Fruit fly (Drosophila melanogaster) whole organism, embryonic: ENCODE results near the gene Aps.

ENCODE experiments used
- B-H1 ChIP-seq: fragments of 200-800 bp; sonication (Bioruptor generic); IDR thresholded peaks from 3 replicates; pipeline ENCODE4 v1.3.6; 2022; ENCODE audit warnings: missing biosample characterization, missing genetic modification characterization
- B-H2 ChIP-seq: fragments of 200-800 bp; sonication (Bioruptor generic); optimal IDR thresholded peaks from 2 replicates; lab custom pipeline; 2018; ENCODE audit warnings: missing biosample characterization, mild to moderate bottlenecking, missing genetic modification characterization
- BEAF-32 ChIP-seq: fragments of 200-800 bp; sonication (Bioruptor generic); optimal IDR thresholded peaks from 3 replicates; lab custom pipeline; 2017; ENCODE audit warnings: missing biosample characterization, missing genetic modification characterization, mild to moderate bottlenecking, moderate library complexity, missing genetic modification reagents
- CG10543 ChIP-seq: fragments of 200-800 bp; sonication (Bioruptor generic); optimal IDR thresholded peaks from 3 replicates; lab custom pipeline; 2017; ENCODE audit warnings: missing biosample characterization, mild to moderate bottlenecking, missing genetic modification characterization, moderate library complexity
- CG10979 ChIP-seq: fragments of 200-800 bp; sonication (Bioruptor generic); optimal IDR thresholded peaks from 2 replicates; lab custom pipeline; 2018; ENCODE audit warnings: missing biosample characterization, mild to moderate bottlenecking, missing genetic modification characterization, moderate library complexity
- CG11723 ChIP-seq: fragments of 200-800 bp; sonication (Bioruptor generic); optimal IDR thresholded peaks from 2 replicates; lab custom pipeline; 2017; ENCODE audit warnings: missing biosample characterization, mild to moderate bottlenecking, missing genetic modification characterization
- CG12104 ChIP-seq: fragments of 200-800 bp; sonication (Bioruptor generic); optimal IDR thresholded peaks from 3 replicates; lab custom pipeline; 2016; ENCODE audit warnings: missing biosample characterization, missing genetic modification characterization
- CG13424 ChIP-seq: fragments of 200-800 bp; sonication (Bioruptor generic); optimal IDR thresholded peaks from 2 replicates; lab custom pipeline; 2019; ENCODE audit warnings: missing biosample characterization, mild to moderate bottlenecking, missing genetic modification characterization, moderate library complexity
- CG15073 ChIP-seq: fragments of 200-800 bp; sonication (Bioruptor generic); optimal IDR thresholded peaks from 2 replicates; lab custom pipeline; 2016; ENCODE audit warnings: missing biosample characterization, missing genetic modification characterization
- CG15479 ChIP-seq: fragments of 200-800 bp; sonication (Bioruptor generic); optimal IDR thresholded peaks from 3 replicates; lab custom pipeline; 2019; ENCODE audit warnings: missing biosample characterization, mild to moderate bottlenecking, missing genetic modification characterization, moderate library complexity
- CG15601 ChIP-seq: fragments of 200-800 bp; sonication (Bioruptor generic); optimal IDR thresholded peaks from 3 replicates; lab custom pipeline; 2019; ENCODE audit warnings: missing biosample characterization, mild to moderate bottlenecking, missing genetic modification characterization, moderate library complexity
- CG16815 ChIP-seq: fragments of 200-800 bp; sonication (Bioruptor generic); optimal IDR thresholded peaks from 3 replicates; lab custom pipeline; 2017; ENCODE audit warnings: missing biosample characterization, mild to moderate bottlenecking, missing genetic modification characterization
- CG17568 ChIP-seq: fragments of 200-800 bp; sonication (Bioruptor generic); optimal IDR thresholded peaks from 2 replicates; lab custom pipeline; 2018; ENCODE audit warnings: missing biosample characterization, mild to moderate bottlenecking, missing genetic modification characterization, moderate library complexity
- CG18599 ChIP-seq: fragments of 200-800 bp; sonication (Bioruptor generic); optimal IDR thresholded peaks from 3 replicates; lab custom pipeline; 2017; ENCODE audit warnings: missing biosample characterization, missing genetic modification characterization, mild to moderate bottlenecking, moderate library complexity, missing genetic modification reagents
- CG2678 ChIP-seq: fragments of 200-800 bp; sonication (Bioruptor generic); optimal IDR thresholded peaks from 3 replicates; lab custom pipeline; 2019; ENCODE audit warnings: missing biosample characterization, mild to moderate bottlenecking, missing genetic modification characterization, moderate library complexity
- CG2712 ChIP-seq: fragments of 200-800 bp; optimal IDR thresholded peaks from 3 replicates; lab custom pipeline; 2019; ENCODE audit warnings: missing biosample characterization, mild to moderate bottlenecking, missing genetic modification characterization, moderate library complexity
- CG30403 ChIP-seq: fragments of 200-800 bp; sonication (Bioruptor generic); optimal IDR thresholded peaks from 3 replicates; lab custom pipeline; 2016; ENCODE audit warnings: missing biosample characterization, missing genetic modification characterization
- CG3726 ChIP-seq: fragments of 200-800 bp; sonication (Bioruptor generic); IDR thresholded peaks from 3 replicates; pipeline ENCODE4, ENCODE4 v1.3.6; 2022; ENCODE audit warnings: missing biosample characterization, missing genetic modification characterization
- CG4360 ChIP-seq: fragments of 200-800 bp; sonication (Bioruptor generic); IDR thresholded peaks from 2 replicates; pipeline ENCODE4 v1.3.6; 2022; ENCODE audit warnings: missing biosample characterization, missing genetic modification characterization
- CG43689 ChIP-seq: fragments of 200-800 bp; sonication (Bioruptor generic); IDR thresholded peaks from 2 replicates; pipeline ENCODE4 v1.3.6; 2022; ENCODE audit warnings: missing biosample characterization, missing genetic modification characterization
- CG7556 ChIP-seq: fragments of 200-800 bp; sonication (Bioruptor generic); optimal IDR thresholded peaks from 2 replicates; lab custom pipeline; 2017; ENCODE audit warnings: missing biosample characterization, mild to moderate bottlenecking, missing genetic modification characterization
- CG8478 ChIP-seq: fragments of >200 bp; optimal IDR thresholded peaks from 2 replicates; lab custom pipeline; 2018
- CG8765 ChIP-seq: fragments of 200-800 bp; sonication (Bioruptor generic); IDR thresholded peaks from 2 replicates; pipeline ENCODE4 v1.3.6; 2022; ENCODE audit warnings: missing biosample characterization, missing genetic modification characterization
- D19B ChIP-seq: fragments of 200-800 bp; sonication (Bioruptor generic); optimal IDR thresholded peaks from 2 replicates; lab custom pipeline; 2017; ENCODE audit warnings: missing biosample characterization, mild to moderate bottlenecking, missing genetic modification characterization
- Dfd ChIP-seq, 2 experiments: fragments of >200 bp; optimal IDR thresholded peaks; 2 replicates each; lab custom pipeline; 2017; ENCODE audit warnings: missing biosample characterization in 2 of 2, missing genetic modification characterization in 2 of 2
- Doc3 ChIP-seq: fragments of 200-800 bp; sonication (Bioruptor generic); IDR thresholded peaks from 3 replicates; pipeline ENCODE4 v1.3.6; 2022; ENCODE audit warnings: missing biosample characterization, missing genetic modification characterization; ENCODE audit not compliant: partially characterized antibody
- Fer3 ChIP-seq: fragments of 200-800 bp; sonication (Bioruptor generic); optimal IDR thresholded peaks from 2 replicates; lab custom pipeline; 2018; ENCODE audit warnings: missing biosample characterization, mild to moderate bottlenecking, missing genetic modification characterization, moderate library complexity
- Hmx ChIP-seq: fragments of 200-800 bp; sonication (Bioruptor generic); optimal IDR thresholded peaks from 2 replicates; lab custom pipeline; 2016; ENCODE audit warnings: missing biosample characterization, missing genetic modification characterization
- Nf-YB ChIP-seq: fragments of 200-800 bp; sonication (Bioruptor generic); optimal IDR thresholded peaks from 3 replicates; lab custom pipeline; 2019; ENCODE audit warnings: missing biosample characterization, mild to moderate bottlenecking, missing genetic modification characterization, moderate library complexity
- Oli ChIP-seq: fragments of 200-800 bp; sonication (Bioruptor generic); optimal IDR thresholded peaks from 2 replicates; lab custom pipeline; 2018; ENCODE audit warnings: missing biosample characterization, mild to moderate bottlenecking, missing genetic modification characterization, moderate library complexity
- Side ChIP-seq: fragments of 200-800 bp; sonication (Bioruptor generic); optimal IDR thresholded peaks from 2 replicates; lab custom pipeline; 2016; ENCODE audit warnings: missing biosample characterization, missing genetic modification characterization
- Sox100B ChIP-seq: fragments of 200-800 bp; sonication (Bioruptor generic); optimal IDR thresholded peaks from 3 replicates; lab custom pipeline; 2018; ENCODE audit warnings: missing biosample characterization, mild to moderate bottlenecking, missing genetic modification characterization
- TFAM ChIP-seq: fragments of 200-800 bp; sonication (Bioruptor generic); optimal IDR thresholded peaks from 2 replicates; lab custom pipeline; 2017; ENCODE audit warnings: missing biosample characterization, missing genetic modification characterization, inconsistent platforms
- ash1 ChIP-seq: fragments of 200-800 bp; sonication (Bioruptor generic); optimal IDR thresholded peaks from 2 replicates; lab custom pipeline; 2018; ENCODE audit warnings: missing biosample characterization, mild to moderate bottlenecking, missing genetic modification characterization
- cad ChIP-seq: fragments of >200 bp; optimal IDR thresholded peaks from 2 replicates; lab custom pipeline; 2017; ENCODE audit warnings: missing biosample characterization, missing genetic modification characterization
- caup ChIP-seq: fragments of 200-800 bp; sonication (Bioruptor generic); optimal IDR thresholded peaks from 3 replicates; lab custom pipeline; 2017; ENCODE audit warnings: missing biosample characterization, mild to moderate bottlenecking, missing genetic modification characterization, moderate library complexity; ENCODE audit not compliant: severe bottlenecking
- crp ChIP-seq, 2 experiments: fragments of 200-800 bp; sonication (Bioruptor generic); optimal IDR thresholded peaks; 2 replicates in 1 of 2; 3 replicates in 1 of 2; lab custom pipeline; 2017; ENCODE audit warnings: missing biosample characterization in 2 of 2, missing genetic modification characterization in 2 of 2, mild to moderate bottlenecking in 1 of 2, moderate library complexity in 1 of 2
- dimm ChIP-seq: fragments of 200-800 bp; sonication (Bioruptor generic); IDR thresholded peaks from 2 replicates; pipeline ENCODE4 v1.3.6; 2022; ENCODE audit warnings: missing biosample characterization, missing genetic modification characterization
- esg ChIP-seq: fragments of 200-800 bp; sonication (Bioruptor generic); conservative IDR thresholded peaks from 2 replicates; pipeline ENCODE4 v1.3.6; 2022; ENCODE audit warnings: missing biosample characterization, missing genetic modification characterization
- ewg ChIP-seq: fragments of 200-800 bp; sonication (Bioruptor generic); optimal IDR thresholded peaks from 3 replicates; lab custom pipeline; 2017; ENCODE audit warnings: mild to moderate bottlenecking, missing biosample characterization, missing genetic modification reagents, missing genetic modification characterization
- gem ChIP-seq: fragments of 200-800 bp; sonication (Bioruptor generic); optimal IDR thresholded peaks from 2 replicates; lab custom pipeline; 2019; ENCODE audit warnings: missing biosample characterization, mild to moderate bottlenecking, missing genetic modification characterization, moderate library complexity
- lab ChIP-seq: fragments of 200-800 bp; sonication (Bioruptor generic); optimal IDR thresholded peaks from 3 replicates; lab custom pipeline; 2017; ENCODE audit warnings: missing biosample characterization, missing genetic modification characterization, mild to moderate bottlenecking, moderate library complexity, missing genetic modification reagents
- nmo ChIP-seq: fragments of 200-800 bp; sonication (Bioruptor generic); optimal IDR thresholded peaks from 2 replicates; lab custom pipeline; 2018; ENCODE audit warnings: missing biosample characterization, mild to moderate bottlenecking, missing genetic modification characterization, moderate library complexity
- pan ChIP-seq, 4 experiments: fragments of >200 bp in 3 of 4; fragments of 200-800 bp in 1 of 4; sonication (Bioruptor generic) in 1 of 4; optimal IDR thresholded peaks in 3 of 4; IDR thresholded peaks in 1 of 4; 2 replicates each; pipeline versions ENCODE4 v1.3.6 to Lab custom; 2017 to 2022; ENCODE audit warnings: missing biosample characterization in 2 of 4, missing genetic modification characterization in 2 of 4, mixed read lengths in 1 of 4
- pita ChIP-seq: fragments of 200-800 bp; sonication (Bioruptor generic); optimal IDR thresholded peaks from 2 replicates; lab custom pipeline; 2017; ENCODE audit warnings: missing biosample characterization, mild to moderate bottlenecking, missing genetic modification characterization
- rib ChIP-seq: fragments of 200-800 bp; sonication (Bioruptor generic); IDR thresholded peaks from 2 replicates; pipeline ENCODE4 v1.3.6; 2022; ENCODE audit warnings: missing biosample characterization, missing genetic modification characterization
- sqz ChIP-seq: fragments of 200-800 bp; sonication (Bioruptor generic); optimal IDR thresholded peaks from 3 replicates; lab custom pipeline; 2018; ENCODE audit warnings: missing biosample characterization, mild to moderate bottlenecking, missing genetic modification characterization
- sug ChIP-seq: fragments of 200-800 bp; optimal IDR thresholded peaks from 2 replicates; lab custom pipeline; 2019; ENCODE audit warnings: missing biosample characterization, mild to moderate bottlenecking, missing genetic modification characterization, moderate library complexity
- tio ChIP-seq: fragments of 200-800 bp; sonication (Bioruptor generic); optimal IDR thresholded peaks from 2 replicates; lab custom pipeline; 2017; ENCODE audit warnings: missing biosample characterization, missing genetic modification characterization, inconsistent platforms
- tna ChIP-seq: fragments of 200-800 bp; sonication (Bioruptor generic); IDR thresholded peaks from 2 replicates; pipeline ENCODE4 v1.3.6; 2022; ENCODE audit warnings: missing biosample characterization, missing genetic modification characterization; ENCODE audit not compliant: partially characterized antibody

Gene Aps

DNA sequence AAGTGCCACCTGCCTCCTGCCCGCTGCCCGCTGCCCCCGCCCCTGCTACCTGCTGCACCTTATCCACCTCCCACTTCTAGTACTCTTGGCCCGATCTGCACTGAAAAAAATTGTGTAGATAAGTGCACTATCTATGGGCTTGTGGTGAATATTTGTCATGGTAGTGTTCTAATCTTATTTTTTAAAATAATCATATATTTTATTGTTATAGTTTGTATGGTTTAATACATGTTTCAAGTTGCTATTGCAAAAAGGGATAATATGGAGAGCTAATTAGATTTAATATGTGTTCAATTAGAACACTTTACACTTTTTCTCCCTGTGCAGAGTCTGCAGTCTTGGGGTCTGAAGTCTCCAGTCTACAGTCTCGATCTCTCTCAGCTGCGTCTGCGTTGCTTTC, 32.5 kb upstream of the Aps start (continued):
- TF ChIP-seq esg (GFP tag; lab: Robert Waterston, UW) (no peak; the same call in 1 of the 2 replicates), CG16815 (GFP tag; lab: Kevin White, UChicago) (no peak), Doc3 (GFP tag; lab: Robert Waterston, UW) (no peak), dimm (no peak), CG8765 (GFP tag; lab: Robert Waterston, UW) (no peak), CG2712 (tag; lab: Kevin White, UChicago) (peak; percentile 81), Side (GFP tag; lab: Kevin White, UChicago) (no peak), pita (GFP tag; lab: Kevin White, UChicago) (no peak), sqz (GFP tag; lab: Kevin White, UChicago) (no peak), B-H1 (GFP tag; lab: Robert Waterston, UW) (no peak), CG17568 (GFP tag; lab: Kevin White, UChicago) (no peak), CG10979 (tag; lab: Kevin White, UChicago) (peak; percentile 73), CG30403 (peak; percentile 31), ash1 (no peak), lab (GFP tag; lab: Kevin White, UChicago) (peak; percentile 6), Hmx (no peak), Fer3 (no peak), CG15601 (tag; lab: Kevin White, UChicago) (no peak), ewg (GFP tag; lab: Kevin White, UChicago) (no peak), tna (GFP tag; lab: Robert Waterston, UW) (no peak), CG7556 (GFP tag; lab: Kevin White, UChicago) (peak; percentile 39), BEAF-32 (no peak), B-H2 (GFP tag; lab: Kevin White, UChicago) (no peak), CG18599 (GFP tag; lab: Kevin White, UChicago) (peak; percentile 10), CG10543 (GFP tag; lab: Kevin White, UChicago) (no peak), tio (GFP tag; lab: Kevin White, UChicago) (peak; percentile 7), gem (tag; lab: Kevin White, UChicago) (peak; percentile 72), Dfd (GFP tag; optimal IDR thresholded peaks at IDR 0.05; lab: Kevin White, UChicago) (no peak), D19B (GFP tag; lab: Kevin White, UChicago) (no peak), crp (GFP tag; optimal IDR thresholded peaks at IDR 0.05; lab: Kevin White, UChicago) (no peak), caup (GFP tag; lab: Kevin White, UChicago) (no peak), Oli (tag; lab: Kevin White, UChicago) (peak; percentile 53), Nf-YB (GFP tag; lab: Kevin White, UChicago) (no peak), CG15073 (GFP tag; lab: Kevin White, UChicago) (no peak), nmo (GFP tag; lab: Kevin White, UChicago) (peak; percentile 71), pan (optimal IDR thresholded peaks at IDR 0.05; lab: Kevin White, UChicago) (no peak), pan (GFP tag; optimal IDR thresholded peaks at IDR 0.05 in 1 of 2, IDR thresholded peaks at IDR 0.05 in 1 of 2) (peak in 1 of 2 experiments; percentile 25), sug (no peak), CG12104 (GFP tag; lab: Kevin White, UChicago) (peak; percentile 1), cad (GFP tag; lab: Kevin White, UChicago) (no peak), CG11723 (no peak), Sox100B (peak; percentile 34), CG15479 (GFP tag; lab: Kevin White, UChicago) (no peak), CG8478 (lab: Kevin White, UChicago) (no peak), CG13424 (peak; percentile 51), CG3726 (GFP tag; lab: Robert Waterston, UW) (no peak), TFAM (no peak), CG4360 (no peak), rib (GFP tag; lab: Robert Waterston, UW) (no peak), CG2678 (tag; lab: Kevin White, UChicago) (peak; percentile 58), CG43689 (no peak)
